Fruit fly (Drosophila melanogaster): ENCODE measurements around the gene kar.

Gene kar

dm6 chr3R:12647348-12647747 lies 41.8 kb downstream of the kar start:
- TF ChIP-seq CG15336 (GFP tag; IDR thresholded peaks at IDR 0.05) (no peak), CG16779 (tag; optimal IDR thresholded peaks at IDR 0.05) (no peak), CG11294 (GFP tag; IDR thresholded peaks at IDR 0.05) (no peak), Ets96B (tag; optimal IDR thresholded peaks at IDR 0.05) (no peak), cyc (GFP tag; optimal IDR thresholded peaks at IDR 0.05) (no peak), CG4318 (GFP tag; optimal IDR thresholded peaks at IDR 0.05) (no peak), Sox14 (GFP tag; optimal IDR thresholded peaks at IDR 0.05) (no peak), lz (GFP tag; optimal IDR thresholded peaks at IDR 0.05) (no peak), CG10631 (GFP tag; optimal IDR thresholded peaks at IDR 0.05) (no peak), fkh (GFP tag; optimal IDR thresholded peaks at IDR 0.05) (no peak), CG6808 (GFP tag; optimal IDR thresholded peaks at IDR 0.05) (no peak), topi (GFP tag; optimal IDR thresholded peaks at IDR 0.05) (no peak), CG8119 (GFP tag; IDR thresholded peaks at IDR 0.05) (no peak), CG34406 (GFP tag; optimal IDR thresholded peaks at IDR 0.05) (no peak)

- TF ChIP-seq Eip78C (GFP tag): peak; percentile 78
- TF ChIP-seq CG6854 (GFP tag; optimal IDR thresholded peaks at IDR 0.05): no peak
- no peak for TF ChIP-seq CG34406 (GFP tag; optimal IDR thresholded peaks at IDR 0.05)
- no peak for TF ChIP-seq CG6792 (GFP tag; optimal IDR thresholded peaks at IDR 0.05)
- no peak for TF ChIP-seq Sox102F (GFP tag; optimal IDR thresholded peaks at IDR 0.05)
- TF ChIP-seq CG15336 (GFP tag; IDR thresholded peaks at IDR 0.05): no peak
Observed at dm6 chr3R:12646926-12647325, 42.2 kb downstream of the kar start.

- peak; percentile 33 for TF ChIP-seq Eip78C (GFP tag)
- TF ChIP-seq CG32006 (GFP tag; optimal IDR thresholded peaks at IDR 0.05): no peak
- TF ChIP-seq CG6163 (GFP tag; IDR thresholded peaks at IDR 0.05): 0 out of 3 replicates have a peak, but pooled peaks have one; percentile 21
Observed at dm6 chr3R:12645771-12646317, 43.3 kb downstream of the kar start.

DNA sequence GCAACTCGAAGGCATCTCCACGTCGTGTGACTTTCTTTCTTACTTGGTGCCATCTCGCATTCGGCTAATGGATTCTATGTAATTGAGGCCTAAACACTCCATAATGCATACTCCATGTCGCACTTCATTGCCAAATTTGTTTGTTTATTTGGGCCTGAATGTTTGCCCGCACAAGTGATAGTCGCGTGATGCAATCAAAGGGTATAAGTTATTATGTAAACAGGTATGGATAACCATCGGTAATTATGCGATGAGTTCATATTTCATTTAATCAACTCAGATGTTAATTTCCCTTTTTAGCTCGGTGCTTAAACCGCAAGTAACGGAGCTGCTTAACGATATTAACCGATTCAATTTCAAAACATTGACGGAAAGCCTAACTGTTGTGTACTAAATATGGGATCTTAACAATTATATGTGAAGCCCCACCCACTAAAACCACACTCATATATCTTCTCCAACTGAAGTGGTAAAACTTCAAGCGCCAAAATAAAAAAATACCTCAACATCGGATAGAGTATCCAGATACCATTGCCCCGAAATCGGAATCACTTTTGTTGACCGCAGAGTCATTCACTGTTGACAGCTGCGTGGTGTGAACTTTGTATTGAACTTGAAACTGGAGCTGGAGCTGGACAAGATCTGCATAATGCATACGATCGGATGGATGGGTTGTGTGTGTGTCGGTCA lies 44.4 kb downstream of the kar start:
- TF ChIP-seq CG34406 (GFP tag; optimal IDR thresholded peaks at IDR 0.05): peak; percentile 11
- peak; percentile 46 for TF ChIP-seq fkh (GFP tag; optimal IDR thresholded peaks at IDR 0.05)
- TF ChIP-seq Met (GFP tag; optimal IDR thresholded peaks at IDR 0.05): peak; percentile 20
- TF ChIP-seq CG6808 (GFP tag; optimal IDR thresholded peaks at IDR 0.05): no peak
- no peak for TF ChIP-seq Smox (GFP tag; optimal IDR thresholded peaks at IDR 0.05)
- TF ChIP-seq Sox15 (GFP tag; optimal IDR thresholded peaks at IDR 0.05): peak; percentile 9
- peak; percentile 11 for TF ChIP-seq achi (GFP tag; optimal IDR thresholded peaks at IDR 0.05)
- TF ChIP-seq CG31627 (GFP tag; optimal IDR thresholded peaks at IDR 0.05): peak; percentile 15
- peak; percentile 14 for TF ChIP-seq pdm3 (GFP tag; optimal IDR thresholded peaks at IDR 0.05)
- peak; percentile 66 for TF ChIP-seq svp (GFP tag)
- TF ChIP-seq Hr39 (GFP tag; optimal IDR thresholded peaks at IDR 0.05): peak; percentile 17
- peak; percentile 26 for TF ChIP-seq CG7368 (GFP tag; optimal IDR thresholded peaks at IDR 0.05)
- TF ChIP-seq esn (GFP tag; optimal IDR thresholded peaks at IDR 0.05): peak; percentile 13
- peak; percentile 66 for TF ChIP-seq Eip78C (GFP tag)
- TF ChIP-seq Lpt (GFP tag; optimal IDR thresholded peaks at IDR 0.05): no peak
- no peak for TF ChIP-seq Eip75B (GFP tag; optimal IDR thresholded peaks at IDR 0.05)
- peak; percentile 22 for TF ChIP-seq lz (GFP tag; optimal IDR thresholded peaks at IDR 0.05)
- peak; percentile 40 for TF ChIP-seq vri (GFP tag; optimal IDR thresholded peaks at IDR 0.05)

- TF ChIP-seq CG8119 (GFP tag; IDR thresholded peaks at IDR 0.05): no peak
- no peak for TF ChIP-seq CG6854 (GFP tag; optimal IDR thresholded peaks at IDR 0.05)
- TF ChIP-seq Blimp-1 (GFP tag; optimal IDR thresholded peaks at IDR 0.05): peak; percentile 90
- no peak for TF ChIP-seq CG10631 (GFP tag; optimal IDR thresholded peaks at IDR 0.05)
Observed at dm6 chr3R:12642051-12642532, 47.1 kb downstream of the kar start, which contains the start of gene CG6753. Gene CG6753 (minus strand): TSS chr3R:12642482.
